Fruit fly (Drosophila melanogaster) whole organism, embryonic: ENCODE results near the gene Ykt6.

Experiments used
- CG11723 ChIP-seq: fragments of 200-800 bp; sonication (Bioruptor generic); optimal IDR thresholded peaks from 2 replicates; lab custom pipeline; 2017; ENCODE audit warnings: missing biosample characterization, mild to moderate bottlenecking, missing genetic modification characterization
- CG33213 ChIP-seq: fragments of 200-800 bp; sonication (Bioruptor generic); optimal IDR thresholded peaks from 3 replicates; lab custom pipeline; 2016; ENCODE audit warnings: missing biosample characterization, missing genetic modification characterization
- CG8765 ChIP-seq: fragments of 200-800 bp; sonication (Bioruptor generic); IDR thresholded peaks from 2 replicates; pipeline ENCODE4 v1.3.6; 2022; ENCODE audit warnings: missing biosample characterization, missing genetic modification characterization
- Fer1 ChIP-seq: fragments of 200-800 bp; sonication (Bioruptor generic); optimal IDR thresholded peaks from 2 replicates; lab custom pipeline; 2017; ENCODE audit warnings: missing biosample characterization, mild to moderate bottlenecking, missing genetic modification characterization
- Gsc ChIP-seq: fragments of 200-800 bp; sonication (Bioruptor generic); IDR thresholded peaks from 2 replicates; pipeline ENCODE4 v1.3.6; 2022; ENCODE audit warnings: missing biosample characterization, missing genetic modification characterization
- Gug ChIP-seq: fragments of 200-800 bp; sonication (Bioruptor generic); IDR thresholded peaks from 4 replicates; pipeline ENCODE4 v1.3.6; 2022; ENCODE audit warnings: missing biosample characterization, missing genetic modification characterization
- Hr39 ChIP-seq: fragments of >200 bp; optimal IDR thresholded peaks from 2 replicates; lab custom pipeline; 2017
- Lpt ChIP-seq: fragments of >200 bp; optimal IDR thresholded peaks from 2 replicates; lab custom pipeline; 2018; ENCODE audit warnings: missing biosample characterization, missing genetic modification characterization
- sens-2 ChIP-seq: fragments of 200-800 bp; sonication (Bioruptor generic); IDR thresholded peaks from 2 replicates; pipeline ENCODE4 v1.3.6; 2022; ENCODE audit warnings: missing biosample characterization, missing genetic modification characterization

dm6 chrX:7881579-7881978 lies 38.6 kb upstream of the Ykt6 start, which contains the start of gene Ir7e:
- TF ChIP-seq Fer1 (GFP tag; lab: Kevin White, UChicago) = no peak
- TF ChIP-seq CG11723 (GFP tag; lab: Kevin White, UChicago) = no peak
- no peak for TF ChIP-seq Hr39 (lab: Kevin White, UChicago)
- no peak for TF ChIP-seq Gsc (GFP tag; lab: Robert Waterston, UW)
- no peak for TF ChIP-seq Gug (GFP tag; lab: Robert Waterston, UW)
- no peak for TF ChIP-seq Lpt (GFP tag; lab: Kevin White, UChicago)
- TF ChIP-seq CG33213 (GFP tag; lab: Kevin White, UChicago) = no peak
- TF ChIP-seq CG8765 (GFP tag; lab: Robert Waterston, UW) = no peak
- no peak for TF ChIP-seq sens-2 (GFP tag; lab: Robert Waterston, UW)
